Fruit fly (Drosophila melanogaster) whole organism, embryonic: ENCODE measurements around the gene CG10550.
A peak's percentile ranks its signal among the peaks of the same experiment; 100 is the strongest.

Source experiments
- Bdp1 ChIP-seq: fragments of 200-800 bp; sonication (Bioruptor generic); optimal IDR thresholded peaks from 3 replicates; lab custom pipeline; 2016; ENCODE audit warnings: missing biosample characterization, missing genetic modification characterization
- Blimp-1 ChIP-seq: fragments of 200-800 bp; sonication (Bioruptor generic); optimal IDR thresholded peaks from 3 replicates; lab custom pipeline; 2018; ENCODE audit warnings: missing biosample characterization, missing genetic modification characterization, mild to moderate bottlenecking, moderate library complexity, missing genetic modification reagents
- CG10274 ChIP-seq: fragments of 200-800 bp; sonication (Bioruptor generic); optimal IDR thresholded peaks from 3 replicates; lab custom pipeline; 2017; ENCODE audit warnings: missing biosample characterization, mild to moderate bottlenecking, missing genetic modification characterization
- CG12071 ChIP-seq: fragments of 200-800 bp; sonication (Bioruptor generic); optimal IDR thresholded peaks from 3 replicates; lab custom pipeline; 2018; ENCODE audit warnings: missing biosample characterization, mild to moderate bottlenecking, missing genetic modification characterization
- CG12769 ChIP-seq: fragments of 200-800 bp; sonication (Bioruptor generic); optimal IDR thresholded peaks from 2 replicates; lab custom pipeline; 2019; ENCODE audit warnings: missing biosample characterization, mild to moderate bottlenecking, missing genetic modification characterization, moderate library complexity
- CG13287 ChIP-seq: fragments of 200-800 bp; sonication (Bioruptor generic); IDR thresholded peaks from 2 replicates; pipeline ENCODE4 v1.3.6; 2022; ENCODE audit warnings: missing biosample characterization, missing genetic modification characterization; ENCODE audit not compliant: partially characterized antibody
- CG13894 ChIP-seq: fragments of 200-800 bp; sonication (Bioruptor generic); optimal IDR thresholded peaks from 3 replicates; lab custom pipeline; 2018; ENCODE audit warnings: missing biosample characterization, mild to moderate bottlenecking, missing genetic modification characterization, moderate library complexity
- CG17385 ChIP-seq: fragments of 200-800 bp; sonication (Bioruptor generic); optimal IDR thresholded peaks from 3 replicates; lab custom pipeline; 2018; ENCODE audit warnings: missing biosample characterization, mild to moderate bottlenecking, missing genetic modification characterization
- CG2199 ChIP-seq: fragments of 200-800 bp; sonication (Bioruptor generic); IDR thresholded peaks from 3 replicates; pipeline ENCODE4 v1.3.6; 2022; ENCODE audit warnings: missing biosample characterization, missing genetic modification characterization
- CG3065 ChIP-seq: fragments of 200-800 bp; sonication (Bioruptor generic); optimal IDR thresholded peaks from 2 replicates; lab custom pipeline; 2016; ENCODE audit warnings: missing biosample characterization, missing genetic modification characterization
- CG31365 ChIP-seq: fragments of 200-800 bp; sonication (Bioruptor generic); optimal IDR thresholded peaks from 2 replicates; lab custom pipeline; 2018; ENCODE audit warnings: missing biosample characterization, mild to moderate bottlenecking, missing genetic modification characterization
- CG34224 ChIP-seq: fragments of 200-800 bp; sonication (Bioruptor generic); IDR thresholded peaks from 3 replicates; pipeline ENCODE4 v1.3.6; 2022; ENCODE audit warnings: missing biosample characterization, missing genetic modification characterization; ENCODE audit not compliant: partially characterized antibody
- CG34376 ChIP-seq: fragments of 200-800 bp; sonication (Bioruptor generic); optimal IDR thresholded peaks from 2 replicates; lab custom pipeline; 2018; ENCODE audit warnings: missing biosample characterization, mild to moderate bottlenecking, missing genetic modification characterization
- CG4360 ChIP-seq: fragments of 200-800 bp; sonication (Bioruptor generic); IDR thresholded peaks from 2 replicates; pipeline ENCODE4 v1.3.6; 2022; ENCODE audit warnings: missing biosample characterization, missing genetic modification characterization
- CG4854 ChIP-seq: fragments of 200-800 bp; sonication (Bioruptor generic); optimal IDR thresholded peaks from 2 replicates; lab custom pipeline; 2016; ENCODE audit warnings: missing biosample characterization, missing genetic modification characterization, inconsistent platforms
- CG5245 ChIP-seq: fragments of 200-800 bp; sonication (Bioruptor generic); optimal IDR thresholded peaks from 3 replicates; lab custom pipeline; 2016; ENCODE audit warnings: missing biosample characterization, missing genetic modification characterization
- CG8290 ChIP-seq, 3 experiments: fragments of 200-800 bp; sonication (Bioruptor generic); optimal IDR thresholded peaks; 2 replicates each; lab custom pipeline; 2016 to 2019; ENCODE audit warnings: missing biosample characterization in 3 of 3, missing genetic modification characterization in 3 of 3, mild to moderate bottlenecking in 2 of 3, moderate library complexity in 1 of 3
- E2f1 ChIP-seq: fragments of 200-800 bp; sonication (Bioruptor generic); IDR thresholded peaks from 2 replicates; pipeline ENCODE4 v1.3.6; 2022; ENCODE audit warnings: missing biosample characterization, missing genetic modification characterization
- GATAe ChIP-seq: fragments of 200-800 bp; sonication (Bioruptor generic); conservative IDR thresholded peaks from 2 replicates; pipeline ENCODE4 v1.3.6; 2022; ENCODE audit warnings: missing biosample characterization, missing genetic modification characterization
- Hey ChIP-seq: fragments of 200-800 bp; sonication (Bioruptor generic); optimal IDR thresholded peaks from 3 replicates; lab custom pipeline; 2018; ENCODE audit warnings: missing biosample characterization, mild to moderate bottlenecking, missing genetic modification characterization
- Hr39 ChIP-seq: fragments of >200 bp; optimal IDR thresholded peaks from 2 replicates; lab custom pipeline; 2017
- Hr78 ChIP-seq, 2 experiments: fragments of 200-800 bp in 1 of 2; fragments of >200 bp in 1 of 2; sonication (Bioruptor generic) in 1 of 2; optimal IDR thresholded peaks; 2 replicates each; lab custom pipeline; 2017 to 2019; ENCODE audit warnings: missing biosample characterization in 2 of 2, missing genetic modification characterization in 2 of 2, mild to moderate bottlenecking in 1 of 2, moderate library complexity in 1 of 2
- Jarid2 ChIP-seq: fragments of 200-800 bp; sonication (Bioruptor generic); optimal IDR thresholded peaks from 3 replicates; lab custom pipeline; 2017; ENCODE audit warnings: mild to moderate bottlenecking, missing biosample characterization, missing genetic modification reagents, missing genetic modification characterization
- MESR4 ChIP-seq: fragments of 200-800 bp; sonication (Bioruptor generic); optimal IDR thresholded peaks from 2 replicates; lab custom pipeline; 2018; ENCODE audit warnings: missing biosample characterization, mild to moderate bottlenecking, missing genetic modification characterization, moderate library complexity
- Med ChIP-seq: fragments of 200-800 bp; sonication (Bioruptor generic); peaks from one replicate; lab custom pipeline; 2016; ENCODE audit warnings: missing biosample characterization, missing genetic modification characterization, mild to moderate bottlenecking, inconsistent platforms, moderate library complexity
- Meics ChIP-seq: fragments of 200-800 bp; sonication (Bioruptor generic); optimal IDR thresholded peaks from 2 replicates; lab custom pipeline; 2017; ENCODE audit warnings: missing biosample characterization, mild to moderate bottlenecking, missing genetic modification characterization
- bcd ChIP-seq: fragments of 200-800 bp; sonication (Bioruptor generic); optimal IDR thresholded peaks from 2 replicates; lab custom pipeline; 2017; ENCODE audit warnings: missing biosample characterization, mild to moderate bottlenecking, missing genetic modification characterization
- cg ChIP-seq: fragments of 200-800 bp; sonication (Bioruptor generic); optimal IDR thresholded peaks from 3 replicates; lab custom pipeline; 2019; ENCODE audit warnings: missing biosample characterization, mild to moderate bottlenecking, missing genetic modification characterization, moderate library complexity
- chinmo ChIP-seq: fragments of 200-800 bp; sonication (Bioruptor generic); IDR thresholded peaks from 4 replicates; pipeline ENCODE4 v1.3.6; 2022; ENCODE audit warnings: missing biosample characterization, missing genetic modification characterization; ENCODE audit not compliant: partially characterized antibody
- exex ChIP-seq: fragments of 200-800 bp; sonication (Bioruptor generic); optimal IDR thresholded peaks from 4 replicates; lab custom pipeline; 2018; ENCODE audit warnings: missing biosample characterization, mild to moderate bottlenecking, missing genetic modification characterization, moderate library complexity
- gem ChIP-seq: fragments of 200-800 bp; sonication (Bioruptor generic); optimal IDR thresholded peaks from 2 replicates; lab custom pipeline; 2019; ENCODE audit warnings: missing biosample characterization, mild to moderate bottlenecking, missing genetic modification characterization, moderate library complexity
- hkb ChIP-seq, 2 experiments: fragments of 200-800 bp in 1 of 2; fragments of >200 bp in 1 of 2; sonication (Bioruptor generic) in 1 of 2; IDR thresholded peaks in 1 of 2; optimal IDR thresholded peaks in 1 of 2; 2 replicates each; pipeline versions ENCODE4 v1.3.6 to Lab custom; 2017 to 2022; ENCODE audit warnings: missing biosample characterization in 1 of 2, missing genetic modification characterization in 1 of 2
- lab ChIP-seq: fragments of 200-800 bp; sonication (Bioruptor generic); optimal IDR thresholded peaks from 3 replicates; lab custom pipeline; 2017; ENCODE audit warnings: missing biosample characterization, missing genetic modification characterization, mild to moderate bottlenecking, moderate library complexity, missing genetic modification reagents
- mirr ChIP-seq: fragments of 200-800 bp; sonication (Bioruptor generic); optimal IDR thresholded peaks from 3 replicates; lab custom pipeline; 2018; ENCODE audit warnings: missing biosample characterization, mild to moderate bottlenecking, missing genetic modification characterization
- nmo ChIP-seq: fragments of 200-800 bp; sonication (Bioruptor generic); optimal IDR thresholded peaks from 2 replicates; lab custom pipeline; 2018; ENCODE audit warnings: missing biosample characterization, mild to moderate bottlenecking, missing genetic modification characterization, moderate library complexity
- pfk ChIP-seq: fragments of 200-800 bp; sonication (Bioruptor generic); optimal IDR thresholded peaks from 2 replicates; lab custom pipeline; 2018; ENCODE audit warnings: missing biosample characterization, mild to moderate bottlenecking, missing genetic modification characterization, moderate library complexity
- sd ChIP-seq: fragments of 200-800 bp; sonication (Bioruptor generic); optimal IDR thresholded peaks from 3 replicates; lab custom pipeline; 2018; ENCODE audit warnings: missing biosample characterization, mild to moderate bottlenecking, missing genetic modification characterization, moderate library complexity
- sens ChIP-seq: fragments of 200-800 bp; sonication (Bioruptor generic); peaks from one replicate; lab custom pipeline; 2016; ENCODE audit warnings: missing biosample characterization, missing genetic modification characterization
- sob ChIP-seq: fragments of 200-800 bp; sonication (Bioruptor generic); IDR thresholded peaks from 2 replicates; pipeline ENCODE4 v1.3.6; 2022; ENCODE audit warnings: missing biosample characterization, missing genetic modification characterization
- sug ChIP-seq: fragments of 200-800 bp; optimal IDR thresholded peaks from 2 replicates; lab custom pipeline; 2019; ENCODE audit warnings: missing biosample characterization, mild to moderate bottlenecking, missing genetic modification characterization, moderate library complexity
- tio ChIP-seq: fragments of 200-800 bp; sonication (Bioruptor generic); optimal IDR thresholded peaks from 2 replicates; lab custom pipeline; 2017; ENCODE audit warnings: missing biosample characterization, missing genetic modification characterization, inconsistent platforms
- vnd ChIP-seq: fragments of 200-800 bp; sonication (Bioruptor generic); IDR thresholded peaks from 3 replicates; pipeline ENCODE4 v1.3.6; 2022; ENCODE audit warnings: missing biosample characterization, missing genetic modification characterization; ENCODE audit not compliant: partially characterized antibody
- zen ChIP-seq: fragments of 200-800 bp; sonication (Bioruptor generic); optimal IDR thresholded peaks from 3 replicates; lab custom pipeline; 2018; ENCODE audit warnings: missing biosample characterization, mild to moderate bottlenecking, missing genetic modification characterization, moderate library complexity

Gene CG10550

dm6 chr3R:25308228-25308627 is at the start of gene CG10550:
TSS of gene CG10550 (minus strand) at chr3R:25308391.
- TF ChIP-seq CG4360 (GFP tag; lab: Robert Waterston, UW) (no peak), CG13287 (GFP tag; lab: Robert Waterston, UW) (peak; percentile 20; the same call in 1 of the 2 replicates), sd (peak; percentile 43), gem (tag; lab: Kevin White, UChicago) (no peak), Med (GFP tag; lab: Kevin White, UChicago) (peak; percentile 11), chinmo (GFP tag; lab: Robert Waterston, UW) (peak; percentile 87; the same call in 2 of the 4 replicates), sob (no peak), CG12769 (tag; lab: Kevin White, UChicago) (peak; percentile 51), cg (GFP tag; lab: Kevin White, UChicago) (peak; percentile 61), CG2199 (GFP tag; lab: Robert Waterston, UW) (peak; percentile 40; the same call in 1 of the 3 replicates), Hr78 (GFP tag; optimal IDR thresholded peaks at IDR 0.05; lab: Kevin White, UChicago) (peak in 1 of 2 experiments; percentile 63), CG8290 (GFP tag; optimal IDR thresholded peaks at IDR 0.05; lab: Kevin White, UChicago) (no peak), CG8290 (tag; optimal IDR thresholded peaks at IDR 0.05; lab: Kevin White, UChicago) (peak in 1 of 2 experiments; percentile 53), mirr (peak; percentile 73), exex (tag; lab: Kevin White, UChicago) (peak; percentile 41), CG34224 (no peak), CG13894 (tag; lab: Kevin White, UChicago) (peak; percentile 37), lab (GFP tag; lab: Kevin White, UChicago) (peak; percentile 2), CG4854 (GFP tag; lab: Kevin White, UChicago) (no peak), sug (tag; lab: Kevin White, UChicago) (peak; percentile 38), Jarid2 (GFP tag; lab: Kevin White, UChicago) (peak; percentile 46)

dm6 chr3R:25357985-25358384 is 49.8 kb upstream of the CG10550 start, which contains the start of gene ND-49L:
TSS of gene ND-49L (plus strand) at chr3R:25358285.
- TF ChIP-seq Meics (GFP tag; lab: Kevin White, UChicago) (no peak), CG3065 (no peak), pfk (GFP tag; lab: Kevin White, UChicago) (no peak), CG12071 (GFP tag; lab: Kevin White, UChicago) (no peak), CG31365 (no peak), Bdp1 (no peak), mirr (no peak), zen (tag; lab: Kevin White, UChicago) (no peak), hkb (optimal IDR thresholded peaks at IDR 0.05; lab: Kevin White, UChicago) (no peak), hkb (GFP tag; IDR thresholded peaks at IDR 0.05; lab: Robert Waterston, UW) (no peak), E2f1 (GFP tag; lab: Robert Waterston, UW) (no peak), bcd (GFP tag; lab: Kevin White, UChicago) (no peak), tio (GFP tag; lab: Kevin White, UChicago) (no peak), MESR4 (GFP tag; lab: Kevin White, UChicago) (no peak), sug (tag; lab: Kevin White, UChicago) (no peak), CG10274 (no peak), GATAe (GFP tag; lab: Robert Waterston, UW) (no peak), sens (GFP tag; lab: Kevin White, UChicago) (no peak), Hr39 (lab: Kevin White, UChicago) (no peak)

dm6 chr3R:25346899-25347298 is 38.7 kb upstream of the CG10550 start, which contains the start of gene tobi:
TSS of gene tobi (minus strand) at chr3R:25346921.
- TF ChIP-seq exex (tag; lab: Kevin White, UChicago) (peak; percentile 72), vnd (GFP tag; lab: Robert Waterston, UW) (peak; percentile 19; the same call in 1 of the 3 replicates), sug (tag; lab: Kevin White, UChicago) (peak; percentile 89), Hr39 (lab: Kevin White, UChicago) (no peak), CG17385 (GFP tag; lab: Kevin White, UChicago) (no peak), CG34376 (GFP tag; lab: Kevin White, UChicago) (no peak), nmo (no peak), Blimp-1 (GFP tag; lab: Kevin White, UChicago) (no peak), CG5245 (GFP tag; lab: Kevin White, UChicago) (no peak), Hey (tag; lab: Kevin White, UChicago) (no peak)
